Fruit fly (Drosophila melanogaster) whole organism, embryonic: ENCODE data around the gene CG31960.
A peak's percentile ranks its signal among the peaks of the same experiment; 100 is the strongest.

Experiments
- Abd-B ChIP-seq: fragments of 200-800 bp; sonication (Bioruptor generic); optimal IDR thresholded peaks from 2 replicates; lab custom pipeline; 2018; ENCODE audit warnings: missing biosample characterization, mild to moderate bottlenecking, missing genetic modification characterization, moderate library complexity
- CG10267 ChIP-seq: fragments of 200-800 bp; sonication (Bioruptor generic); optimal IDR thresholded peaks from 2 replicates; lab custom pipeline; 2018; ENCODE audit warnings: missing biosample characterization, mild to moderate bottlenecking, missing genetic modification characterization, moderate library complexity
- CG11504 ChIP-seq: fragments of 200-800 bp; sonication (Bioruptor generic); optimal IDR thresholded peaks from 3 replicates; lab custom pipeline; 2019; ENCODE audit warnings: missing biosample characterization, mild to moderate bottlenecking, missing genetic modification characterization, moderate library complexity
- CG13123 ChIP-seq: fragments of 200-800 bp; sonication (Bioruptor generic); optimal IDR thresholded peaks from 2 replicates; lab custom pipeline; 2016; ENCODE audit warnings: missing biosample characterization, missing genetic modification characterization
- CG1602 ChIP-seq: fragments of 200-800 bp; sonication (Bioruptor generic); optimal IDR thresholded peaks from 3 replicates; lab custom pipeline; 2016; ENCODE audit warnings: missing biosample characterization, missing genetic modification characterization
- CG30403 ChIP-seq: fragments of 200-800 bp; sonication (Bioruptor generic); optimal IDR thresholded peaks from 3 replicates; lab custom pipeline; 2016; ENCODE audit warnings: missing biosample characterization, missing genetic modification characterization
- CG3163 ChIP-seq: fragments of 200-800 bp; sonication (Bioruptor generic); optimal IDR thresholded peaks from 3 replicates; lab custom pipeline; 2016; ENCODE audit warnings: missing biosample characterization, missing genetic modification characterization
- CG32772 ChIP-seq: fragments of 200-800 bp; sonication (Bioruptor generic); IDR thresholded peaks from 2 replicates; pipeline ENCODE4 v1.3.6; 2022; ENCODE audit warnings: missing biosample characterization, missing genetic modification characterization
- CG3407 ChIP-seq: fragments of 200-800 bp; sonication (Bioruptor generic); optimal IDR thresholded peaks from 2 replicates; lab custom pipeline; 2018; ENCODE audit warnings: missing biosample characterization, mild to moderate bottlenecking, missing genetic modification characterization
- CG34422 ChIP-seq: fragments of 200-800 bp; sonication (Bioruptor generic); IDR thresholded peaks from 3 replicates; pipeline ENCODE4 v1.3.6; 2022; ENCODE audit warnings: missing biosample characterization, missing genetic modification characterization
- CG4282 ChIP-seq: fragments of 200-800 bp; sonication (Bioruptor generic); optimal IDR thresholded peaks from 2 replicates; lab custom pipeline; 2016; ENCODE audit warnings: missing biosample characterization, missing genetic modification characterization
- CG4707 ChIP-seq: fragments of 200-800 bp; sonication (Bioruptor generic); optimal IDR thresholded peaks from 2 replicates; lab custom pipeline; 2018; ENCODE audit warnings: missing biosample characterization, mild to moderate bottlenecking, missing genetic modification characterization, moderate library complexity
- CG5953 ChIP-seq: fragments of 200-800 bp; sonication (Bioruptor generic); IDR thresholded peaks from 2 replicates; pipeline ENCODE4 v1.3.6; 2022; ENCODE audit warnings: missing biosample characterization, missing genetic modification characterization
- CG6254 ChIP-seq: fragments of 200-800 bp; sonication (Bioruptor generic); optimal IDR thresholded peaks from 3 replicates; lab custom pipeline; 2017; ENCODE audit warnings: mild to moderate bottlenecking, missing biosample characterization, missing genetic modification reagents, missing genetic modification characterization
- CG6689 ChIP-seq: fragments of 200-800 bp; sonication (Bioruptor generic); IDR thresholded peaks from 2 replicates; pipeline ENCODE4 v1.3.6; 2022; ENCODE audit warnings: missing biosample characterization, missing genetic modification characterization
- CG8388 ChIP-seq: fragments of 200-800 bp; sonication (Bioruptor generic); optimal IDR thresholded peaks from 2 replicates; lab custom pipeline; 2019; ENCODE audit warnings: missing biosample characterization, mild to moderate bottlenecking, missing genetic modification characterization, moderate library complexity
- CG8765 ChIP-seq: fragments of 200-800 bp; sonication (Bioruptor generic); IDR thresholded peaks from 2 replicates; pipeline ENCODE4 v1.3.6; 2022; ENCODE audit warnings: missing biosample characterization, missing genetic modification characterization
- CG9609 ChIP-seq: fragments of 200-800 bp; sonication (Bioruptor generic); optimal IDR thresholded peaks from 3 replicates; lab custom pipeline; 2016; ENCODE audit warnings: missing biosample characterization, missing genetic modification characterization
- D ChIP-seq, 2 experiments: fragments of 200-800 bp in 1 of 2; fragments of >200 bp in 1 of 2; sonication (Bioruptor generic) in 1 of 2; optimal IDR thresholded peaks; 2 replicates in 1 of 2; 3 replicates in 1 of 2; lab custom pipeline; 2017; ENCODE audit warnings: mild to moderate bottlenecking in 1 of 2, missing biosample characterization in 1 of 2, missing genetic modification characterization in 1 of 2, missing genetic modification reagents in 1 of 2
- D19B ChIP-seq: fragments of 200-800 bp; sonication (Bioruptor generic); optimal IDR thresholded peaks from 2 replicates; lab custom pipeline; 2017; ENCODE audit warnings: missing biosample characterization, mild to moderate bottlenecking, missing genetic modification characterization
- Dek ChIP-seq: fragments of 200-800 bp; sonication (Bioruptor generic); optimal IDR thresholded peaks from 3 replicates; lab custom pipeline; 2019; ENCODE audit warnings: missing biosample characterization, mild to moderate bottlenecking, missing genetic modification characterization, moderate library complexity
- Dp ChIP-seq: fragments of 200-800 bp; sonication (Bioruptor generic); optimal IDR thresholded peaks from 2 replicates; lab custom pipeline; 2018; ENCODE audit warnings: missing biosample characterization, mild to moderate bottlenecking, missing genetic modification characterization, moderate library complexity
- HHEX ChIP-seq: fragments of 200-800 bp; sonication (Bioruptor generic); optimal IDR thresholded peaks from 3 replicates; lab custom pipeline; 2017; ENCODE audit warnings: missing biosample characterization, mild to moderate bottlenecking, missing genetic modification characterization, missing genetic modification reagents
- HLH54F ChIP-seq: fragments of 200-800 bp; sonication (Bioruptor generic); optimal IDR thresholded peaks from 3 replicates; lab custom pipeline; 2016; ENCODE audit warnings: missing biosample characterization, missing genetic modification characterization
- HLHmδ ChIP-seq: fragments of 200-800 bp; sonication (Bioruptor generic); optimal IDR thresholded peaks from 2 replicates; lab custom pipeline; 2018; ENCODE audit warnings: missing biosample characterization, mild to moderate bottlenecking, missing genetic modification characterization, moderate library complexity
- Oli ChIP-seq: fragments of 200-800 bp; sonication (Bioruptor generic); optimal IDR thresholded peaks from 2 replicates; lab custom pipeline; 2018; ENCODE audit warnings: missing biosample characterization, mild to moderate bottlenecking, missing genetic modification characterization, moderate library complexity
- Xbp1 ChIP-seq: fragments of 200-800 bp; sonication (Bioruptor generic); optimal IDR thresholded peaks from 3 replicates; lab custom pipeline; 2016; ENCODE audit warnings: missing biosample characterization, mild to moderate bottlenecking, missing genetic modification characterization
- Xrp1 ChIP-seq: fragments of 200-800 bp; sonication (Bioruptor generic); IDR thresholded peaks from 2 replicates; pipeline ENCODE4 v1.3.6; 2022; ENCODE audit warnings: missing biosample characterization, missing genetic modification characterization
- al ChIP-seq: fragments of 200-800 bp; sonication (Bioruptor generic); IDR thresholded peaks from 2 replicates; pipeline ENCODE4 v1.3.6; 2022; ENCODE audit warnings: missing biosample characterization, missing genetic modification characterization
- ara ChIP-seq: fragments of 200-800 bp; sonication (Bioruptor generic); IDR thresholded peaks from 2 replicates; pipeline ENCODE4 v1.3.6; 2022; ENCODE audit warnings: missing biosample characterization, missing genetic modification characterization
- ase ChIP-seq: fragments of 200-800 bp; sonication (Bioruptor generic); IDR thresholded peaks from 3 replicates; pipeline ENCODE4 v1.3.6; 2022; ENCODE audit warnings: missing biosample characterization, missing genetic modification characterization
- bab2 ChIP-seq: fragments of 200-800 bp; sonication (Bioruptor generic); optimal IDR thresholded peaks from 2 replicates; lab custom pipeline; 2016; ENCODE audit warnings: missing biosample characterization, missing genetic modification characterization
- bbx ChIP-seq: fragments of 200-800 bp; sonication (Bioruptor generic); IDR thresholded peaks from 2 replicates; pipeline ENCODE4 v1.3.6; 2022; ENCODE audit warnings: missing biosample characterization, missing genetic modification characterization; ENCODE audit not compliant: partially characterized antibody
- br ChIP-seq: fragments of >200 bp; optimal IDR thresholded peaks from 2 replicates; lab custom pipeline; 2017
- chif ChIP-seq, 2 experiments: fragments of 200-800 bp; sonication (Bioruptor generic); optimal IDR thresholded peaks; 3 replicates each; lab custom pipeline; 2016; ENCODE audit warnings: missing biosample characterization in 2 of 2, missing genetic modification characterization in 2 of 2
- chm ChIP-seq: fragments of 200-800 bp; sonication (Bioruptor generic); IDR thresholded peaks from 2 replicates; pipeline ENCODE4 v1.3.6; 2022; ENCODE audit warnings: missing biosample characterization, missing genetic modification characterization
- chn ChIP-seq: fragments of 200-800 bp; sonication (Bioruptor generic); optimal IDR thresholded peaks from 2 replicates; lab custom pipeline; 2016; ENCODE audit warnings: missing biosample characterization, missing genetic modification characterization
- croc ChIP-seq: fragments of 200-800 bp; sonication (Bioruptor generic); conservative IDR thresholded peaks from 3 replicates; pipeline ENCODE4 v1.3.6; 2022; ENCODE audit warnings: missing biosample characterization, missing genetic modification characterization
- dmrt99B ChIP-seq: fragments of 200-800 bp; sonication (Bioruptor generic); optimal IDR thresholded peaks from 2 replicates; lab custom pipeline; 2018; ENCODE audit warnings: missing biosample characterization, mild to moderate bottlenecking, missing genetic modification characterization, moderate library complexity
- ewg ChIP-seq: fragments of 200-800 bp; sonication (Bioruptor generic); optimal IDR thresholded peaks from 3 replicates; lab custom pipeline; 2017; ENCODE audit warnings: mild to moderate bottlenecking, missing biosample characterization, missing genetic modification reagents, missing genetic modification characterization
- gem ChIP-seq: fragments of 200-800 bp; sonication (Bioruptor generic); optimal IDR thresholded peaks from 2 replicates; lab custom pipeline; 2019; ENCODE audit warnings: missing biosample characterization, mild to moderate bottlenecking, missing genetic modification characterization, moderate library complexity
- grau ChIP-seq: fragments of 200-800 bp; optimal IDR thresholded peaks from 3 replicates; lab custom pipeline; 2019; ENCODE audit warnings: missing biosample characterization, mild to moderate bottlenecking, missing genetic modification characterization, moderate library complexity
- ken ChIP-seq: fragments of 200-800 bp; sonication (Bioruptor generic); IDR thresholded peaks from 3 replicates; pipeline ENCODE4 v1.3.6; 2022; ENCODE audit warnings: missing biosample characterization, missing genetic modification characterization
- lilli ChIP-seq: fragments of 200-800 bp; sonication (Bioruptor generic); optimal IDR thresholded peaks from 3 replicates; lab custom pipeline; 2016; ENCODE audit warnings: missing biosample characterization, missing genetic modification characterization
- pan ChIP-seq, 4 experiments: fragments of >200 bp in 3 of 4; fragments of 200-800 bp in 1 of 4; sonication (Bioruptor generic) in 1 of 4; optimal IDR thresholded peaks in 3 of 4; IDR thresholded peaks in 1 of 4; 2 replicates each; pipeline versions ENCODE4 v1.3.6 to Lab custom; 2017 to 2022; ENCODE audit warnings: missing biosample characterization in 2 of 4, missing genetic modification characterization in 2 of 4, mixed read lengths in 1 of 4
- sens ChIP-seq: fragments of 200-800 bp; sonication (Bioruptor generic); peaks from one replicate; lab custom pipeline; 2016; ENCODE audit warnings: missing biosample characterization, missing genetic modification characterization
- shn ChIP-seq: fragments of 200-800 bp; sonication (Bioruptor generic); optimal IDR thresholded peaks from 3 replicates; lab custom pipeline; 2016; ENCODE audit warnings: missing biosample characterization, missing genetic modification characterization
- tio ChIP-seq: fragments of 200-800 bp; sonication (Bioruptor generic); optimal IDR thresholded peaks from 2 replicates; lab custom pipeline; 2017; ENCODE audit warnings: missing biosample characterization, missing genetic modification characterization, inconsistent platforms
- wdn ChIP-seq: fragments of 200-800 bp; sonication (Bioruptor generic); IDR thresholded peaks from 2 replicates; pipeline ENCODE4 v1.3.6; 2022; ENCODE audit warnings: missing biosample characterization, missing genetic modification characterization

Gene CG31960

DNA sequence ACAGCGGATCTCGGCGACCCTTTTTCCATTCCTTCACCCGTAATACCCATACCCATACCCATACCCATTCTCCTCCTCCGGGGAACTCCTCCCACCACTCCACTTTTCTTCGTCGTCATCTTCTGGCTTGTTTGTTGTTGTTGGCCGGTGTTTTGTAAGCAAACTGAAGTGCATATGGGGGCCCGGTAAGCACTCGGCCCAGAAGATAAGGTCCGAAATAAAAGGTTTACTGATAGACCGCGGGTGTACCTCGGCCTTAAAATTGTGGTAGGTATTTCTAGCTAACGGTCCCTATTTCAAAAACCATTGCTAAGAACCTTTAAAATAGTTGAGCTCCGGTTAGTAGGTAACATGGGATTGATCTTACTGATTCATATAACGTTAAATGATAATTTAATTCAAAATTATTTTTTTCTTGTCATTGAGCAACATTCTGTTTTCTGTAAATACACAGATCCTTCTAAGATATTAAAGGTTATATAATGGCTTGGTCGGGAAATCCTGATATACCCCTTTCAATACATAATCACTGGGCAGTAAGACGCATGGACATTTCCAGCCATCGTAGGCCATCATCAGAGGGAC lies 8.9 kb upstream of the CG31960 start (continued):
- TF ChIP-seq CG9609 = peak; percentile 25
- TF ChIP-seq CG13123 (GFP tag; lab: Kevin White, UChicago) = peak; percentile 0
- no peak for TF ChIP-seq bbx
- peak; percentile 77 for TF ChIP-seq CG6689 (GFP tag; lab: Robert Waterston, UW)
- TF ChIP-seq lilli (GFP tag; lab: Kevin White, UChicago) = peak; percentile 27
- TF ChIP-seq grau (tag; lab: Kevin White, UChicago) = peak; percentile 29
- 0 out of 3 replicates have a peak, but pooled peaks have one; percentile 7 for TF ChIP-seq CG34422
- peak; percentile 22 for TF ChIP-seq CG3407 (GFP tag; lab: Kevin White, UChicago)
- peak; percentile 31 for TF ChIP-seq Xbp1 (GFP tag; lab: Kevin White, UChicago)
- peak; percentile 37 for TF ChIP-seq CG8388 (GFP tag; lab: Kevin White, UChicago)
- TF ChIP-seq ken = peak; percentile 55; the same call in 1 of the 3 replicates
- 0 out of 2 replicates have a peak, but pooled peaks have one; percentile 6 for TF ChIP-seq CG8765 (GFP tag; lab: Robert Waterston, UW)
- TF ChIP-seq Oli (tag; lab: Kevin White, UChicago) = peak; percentile 41
- TF ChIP-seq CG4707 (GFP tag; lab: Kevin White, UChicago) = no peak
- TF ChIP-seq al (GFP tag; lab: Robert Waterston, UW) = no peak
- TF ChIP-seq pan (optimal IDR thresholded peaks at IDR 0.05; lab: Kevin White, UChicago) = peak in 1 of 2 experiments; percentile 76
- peak in 1 of 2 experiments; percentile 33 for TF ChIP-seq pan (GFP tag; optimal IDR thresholded peaks at IDR 0.05 in 1 of 2, IDR thresholded peaks at IDR 0.05 in 1 of 2)
- TF ChIP-seq CG32772 = 0 out of 2 replicates have a peak, but pooled peaks have one; percentile 44
- peak; percentile 29 for TF ChIP-seq CG6254 (GFP tag; lab: Kevin White, UChicago)
- TF ChIP-seq CG4282 (GFP tag; lab: Kevin White, UChicago) = no peak
- TF ChIP-seq Abd-B (GFP tag; lab: Kevin White, UChicago) = peak; percentile 30
- TF ChIP-seq Dp = no peak
- peak; percentile 58 for TF ChIP-seq CG11504 (tag; lab: Kevin White, UChicago)
- no peak for TF ChIP-seq wdn
- TF ChIP-seq CG3163 (GFP tag; lab: Kevin White, UChicago) = no peak
- peak; percentile 71 for TF ChIP-seq Xrp1 (GFP tag; lab: Robert Waterston, UW)
- TF ChIP-seq shn (GFP tag; lab: Kevin White, UChicago) = peak; percentile 57
- TF ChIP-seq ara (GFP tag; lab: Robert Waterston, UW) = peak; percentile 31; the same call in 1 of the 2 replicates
- TF ChIP-seq chn (GFP tag; lab: Kevin White, UChicago) = no peak
- peak; percentile 76 for TF ChIP-seq gem (tag; lab: Kevin White, UChicago)
- peak; percentile 65 for TF ChIP-seq tio
- TF ChIP-seq HLH54F = peak; percentile 7
- peak in 1 of 2 experiments; percentile 74 for TF ChIP-seq chif (GFP tag; optimal IDR thresholded peaks at IDR 0.05; lab: Kevin White, UChicago)
- TF ChIP-seq CG10267 (tag; lab: Kevin White, UChicago) = peak; percentile 52
- 0 out of 3 replicates have a peak, but pooled peaks have one; percentile 7 for TF ChIP-seq ase (GFP tag; lab: Robert Waterston, UW)
- peak; percentile 16; the same call in 1 of the 2 replicates for TF ChIP-seq chm (GFP tag; lab: Robert Waterston, UW)
- TF ChIP-seq CG5953 = 0 out of 2 replicates have a peak, but pooled peaks have one; percentile 19
- peak; percentile 79 for TF ChIP-seq HLHmδ (GFP tag; lab: Kevin White, UChicago)
- TF ChIP-seq sens (GFP tag; lab: Kevin White, UChicago) = peak; percentile 93
- TF ChIP-seq dmrt99B = peak; percentile 53
- TF ChIP-seq HHEX (GFP tag; lab: Kevin White, UChicago) = no peak
- peak; percentile 95 for TF ChIP-seq D19B (GFP tag; lab: Kevin White, UChicago)
- TF ChIP-seq CG30403 (GFP tag; lab: Kevin White, UChicago) = peak; percentile 33
- peak; percentile 8 for TF ChIP-seq ewg (GFP tag; lab: Kevin White, UChicago)
- TF ChIP-seq croc (GFP tag; lab: Robert Waterston, UW) = peak; percentile 40; the same call in 2 of the 3 replicates
- TF ChIP-seq bab2 = no peak
- TF ChIP-seq Dek = no peak
- TF ChIP-seq CG1602 (GFP tag; lab: Kevin White, UChicago) = peak; percentile 23
- TF ChIP-seq D (optimal IDR thresholded peaks at IDR 0.05; lab: Kevin White, UChicago) = no peak
- TF ChIP-seq D (GFP tag; optimal IDR thresholded peaks at IDR 0.05; lab: Kevin White, UChicago) = peak; percentile 13
- TF ChIP-seq br (lab: Kevin White, UChicago) = no peak
